Fruit fly (Drosophila melanogaster) whole organism, embryonic: ENCODE results near the gene GAPcenA.

ENCODE experiments used
- ATbp ChIP-seq: fragments of 200-800 bp; sonication (Bioruptor generic); optimal IDR thresholded peaks from 2 replicates; lab custom pipeline; 2017; ENCODE audit warnings: missing biosample characterization, mild to moderate bottlenecking, missing genetic modification characterization, missing genetic modification reagents
- Ada2b ChIP-seq: fragments of 200-800 bp; sonication (Bioruptor generic); IDR thresholded peaks from 2 replicates; pipeline ENCODE4 v1.3.6; 2022; ENCODE audit warnings: missing biosample characterization, missing genetic modification characterization
- Atf-2 ChIP-seq: fragments of 200-800 bp; sonication (Bioruptor generic); optimal IDR thresholded peaks from 2 replicates; lab custom pipeline; 2016; ENCODE audit warnings: missing biosample characterization, missing genetic modification characterization
- Bteb2 ChIP-seq: fragments of 200-800 bp; sonication (Bioruptor generic); optimal IDR thresholded peaks from 2 replicates; lab custom pipeline; 2016; ENCODE audit warnings: missing biosample characterization, missing genetic modification characterization
- CG10274 ChIP-seq: fragments of 200-800 bp; sonication (Bioruptor generic); optimal IDR thresholded peaks from 3 replicates; lab custom pipeline; 2017; ENCODE audit warnings: missing biosample characterization, mild to moderate bottlenecking, missing genetic modification characterization
- CG12155 ChIP-seq: fragments of 200-800 bp; sonication (Bioruptor generic); optimal IDR thresholded peaks from 3 replicates; lab custom pipeline; 2016; ENCODE audit warnings: missing biosample characterization, missing genetic modification characterization
- CG13624 ChIP-seq: fragments of 200-800 bp; sonication (Bioruptor generic); optimal IDR thresholded peaks from 2 replicates; lab custom pipeline; 2016; ENCODE audit warnings: missing biosample characterization, missing genetic modification characterization
- CG13894 ChIP-seq: fragments of 200-800 bp; sonication (Bioruptor generic); optimal IDR thresholded peaks from 3 replicates; lab custom pipeline; 2018; ENCODE audit warnings: missing biosample characterization, mild to moderate bottlenecking, missing genetic modification characterization, moderate library complexity
- CG14710 ChIP-seq: fragments of 200-800 bp; sonication (Bioruptor generic); optimal IDR thresholded peaks from 3 replicates; lab custom pipeline; 2019; ENCODE audit warnings: missing biosample characterization, mild to moderate bottlenecking, missing genetic modification characterization, moderate library complexity
- CG14965 ChIP-seq: fragments of 200-800 bp; sonication (Bioruptor generic); optimal IDR thresholded peaks from 2 replicates; lab custom pipeline; 2016; ENCODE audit warnings: missing biosample characterization, missing genetic modification characterization, borderline replicate concordance
- CG15073 ChIP-seq: fragments of 200-800 bp; sonication (Bioruptor generic); optimal IDR thresholded peaks from 2 replicates; lab custom pipeline; 2016; ENCODE audit warnings: missing biosample characterization, missing genetic modification characterization
- CG15601 ChIP-seq: fragments of 200-800 bp; sonication (Bioruptor generic); optimal IDR thresholded peaks from 3 replicates; lab custom pipeline; 2019; ENCODE audit warnings: missing biosample characterization, mild to moderate bottlenecking, missing genetic modification characterization, moderate library complexity
- CG16863 ChIP-seq: fragments of 200-800 bp; sonication (Bioruptor generic); optimal IDR thresholded peaks from 3 replicates; lab custom pipeline; 2016; ENCODE audit warnings: missing biosample characterization, missing genetic modification characterization
- CG2712 ChIP-seq: fragments of 200-800 bp; optimal IDR thresholded peaks from 3 replicates; lab custom pipeline; 2019; ENCODE audit warnings: missing biosample characterization, mild to moderate bottlenecking, missing genetic modification characterization, moderate library complexity
- CG30403 ChIP-seq: fragments of 200-800 bp; sonication (Bioruptor generic); optimal IDR thresholded peaks from 3 replicates; lab custom pipeline; 2016; ENCODE audit warnings: missing biosample characterization, missing genetic modification characterization
- CG3065 ChIP-seq: fragments of 200-800 bp; sonication (Bioruptor generic); optimal IDR thresholded peaks from 2 replicates; lab custom pipeline; 2016; ENCODE audit warnings: missing biosample characterization, missing genetic modification characterization
- CG3407 ChIP-seq: fragments of 200-800 bp; sonication (Bioruptor generic); optimal IDR thresholded peaks from 2 replicates; lab custom pipeline; 2018; ENCODE audit warnings: missing biosample characterization, mild to moderate bottlenecking, missing genetic modification characterization
- CG4360 ChIP-seq: fragments of 200-800 bp; sonication (Bioruptor generic); IDR thresholded peaks from 2 replicates; pipeline ENCODE4 v1.3.6; 2022; ENCODE audit warnings: missing biosample characterization, missing genetic modification characterization
- CG43689 ChIP-seq: fragments of 200-800 bp; sonication (Bioruptor generic); IDR thresholded peaks from 2 replicates; pipeline ENCODE4 v1.3.6; 2022; ENCODE audit warnings: missing biosample characterization, missing genetic modification characterization
- CG4820 ChIP-seq: fragments of 200-800 bp; sonication (Bioruptor generic); optimal IDR thresholded peaks from 3 replicates; lab custom pipeline; 2016; ENCODE audit warnings: missing biosample characterization, missing genetic modification characterization
- CG6854 ChIP-seq: fragments of 200-800 bp; sonication (Bioruptor generic); optimal IDR thresholded peaks from 3 replicates; lab custom pipeline; 2017; ENCODE audit warnings: missing biosample characterization, mild to moderate bottlenecking, missing genetic modification characterization
- Dad ChIP-seq: fragments of 200-800 bp; sonication (Bioruptor generic); optimal IDR thresholded peaks from 3 replicates; lab custom pipeline; 2016; ENCODE audit warnings: missing biosample characterization, missing genetic modification characterization
- E2f1 ChIP-seq: fragments of 200-800 bp; sonication (Bioruptor generic); IDR thresholded peaks from 2 replicates; pipeline ENCODE4 v1.3.6; 2022; ENCODE audit warnings: missing biosample characterization, missing genetic modification characterization
- Hand ChIP-seq: fragments of 200-800 bp; sonication (Bioruptor generic); optimal IDR thresholded peaks from 2 replicates; lab custom pipeline; 2017; ENCODE audit warnings: mild to moderate bottlenecking, missing biosample characterization, missing genetic modification reagents, missing genetic modification characterization
- Lim3 ChIP-seq: fragments of 200-800 bp; sonication (Bioruptor generic); IDR thresholded peaks from 2 replicates; pipeline ENCODE4 v1.3.6; 2022; ENCODE audit warnings: missing biosample characterization, missing genetic modification characterization
- MESR4 ChIP-seq: fragments of 200-800 bp; sonication (Bioruptor generic); optimal IDR thresholded peaks from 2 replicates; lab custom pipeline; 2018; ENCODE audit warnings: missing biosample characterization, mild to moderate bottlenecking, missing genetic modification characterization, moderate library complexity
- NC2β ChIP-seq: fragments of 200-800 bp; sonication (Bioruptor generic); optimal IDR thresholded peaks from 2 replicates; lab custom pipeline; 2016; ENCODE audit warnings: missing biosample characterization, missing genetic modification characterization
- Rx ChIP-seq: fragments of 200-800 bp; sonication (Bioruptor generic); IDR thresholded peaks from 2 replicates; pipeline ENCODE4 v1.3.6; 2022; ENCODE audit warnings: missing biosample characterization, missing genetic modification characterization
- Tbp ChIP-seq: fragments of >200 bp; optimal IDR thresholded peaks from 2 replicates; lab custom pipeline; 2018; ENCODE audit warnings: missing biosample characterization, missing genetic modification characterization
- amos ChIP-seq: fragments of 200-800 bp; sonication (Bioruptor generic); IDR thresholded peaks from 2 replicates; pipeline ENCODE4 v1.3.6; 2022; ENCODE audit warnings: missing biosample characterization, missing genetic modification characterization; ENCODE audit not compliant: partially characterized antibody
- ato ChIP-seq: fragments of 200-800 bp; sonication (Bioruptor generic); IDR thresholded peaks from 2 replicates; pipeline ENCODE4 v1.3.6; 2022; ENCODE audit warnings: missing biosample characterization, missing genetic modification characterization; ENCODE audit not compliant: partially characterized antibody
- bigmax ChIP-seq: fragments of 200-800 bp; sonication (Bioruptor generic); optimal IDR thresholded peaks from 2 replicates; lab custom pipeline; 2018; ENCODE audit warnings: missing biosample characterization, mild to moderate bottlenecking, missing genetic modification characterization
- cad ChIP-seq: fragments of >200 bp; optimal IDR thresholded peaks from 2 replicates; lab custom pipeline; 2017; ENCODE audit warnings: missing biosample characterization, missing genetic modification characterization
- dmrt11E ChIP-seq: fragments of 200-800 bp; sonication (Bioruptor generic); optimal IDR thresholded peaks from 3 replicates; lab custom pipeline; 2018; ENCODE audit warnings: missing biosample characterization, mild to moderate bottlenecking, missing genetic modification characterization, moderate library complexity
- dmrt99B ChIP-seq: fragments of 200-800 bp; sonication (Bioruptor generic); optimal IDR thresholded peaks from 2 replicates; lab custom pipeline; 2018; ENCODE audit warnings: missing biosample characterization, mild to moderate bottlenecking, missing genetic modification characterization, moderate library complexity
- dysf ChIP-seq: fragments of 200-800 bp; sonication (Bioruptor generic); IDR thresholded peaks from 3 replicates; pipeline ENCODE4 v1.3.6; 2022; ENCODE audit warnings: missing biosample characterization, missing genetic modification characterization
- jing ChIP-seq: fragments of 200-800 bp; sonication (Bioruptor generic); optimal IDR thresholded peaks from 2 replicates; lab custom pipeline; 2018; ENCODE audit warnings: missing biosample characterization, mild to moderate bottlenecking, missing genetic modification characterization
- lov ChIP-seq, 2 experiments: fragments of 200-800 bp in 1 of 2; fragments of >200 bp in 1 of 2; sonication (Bioruptor generic) in 1 of 2; IDR thresholded peaks in 1 of 2; optimal IDR thresholded peaks in 1 of 2; 2 replicates in 1 of 2; 3 replicates in 1 of 2; pipeline versions ENCODE4 v1.3.6 to Lab custom; 2017 to 2022; ENCODE audit warnings: missing biosample characterization in 1 of 2, missing genetic modification characterization in 1 of 2
- nerfin-1 ChIP-seq: fragments of 200-800 bp; sonication (Bioruptor generic); optimal IDR thresholded peaks from 3 replicates; lab custom pipeline; 2019; ENCODE audit warnings: missing biosample characterization, mild to moderate bottlenecking, missing genetic modification characterization, moderate library complexity
- nerfin-2 ChIP-seq: fragments of 200-800 bp; sonication (Bioruptor generic); IDR thresholded peaks from 2 replicates; pipeline ENCODE4 v1.3.6; 2022; ENCODE audit warnings: missing biosample characterization, missing genetic modification characterization; ENCODE audit not compliant: partially characterized antibody
- org-1 ChIP-seq: fragments of 200-800 bp; sonication (Bioruptor generic); optimal IDR thresholded peaks from 2 replicates; lab custom pipeline; 2017; ENCODE audit warnings: missing biosample characterization, missing genetic modification characterization
- peb ChIP-seq: fragments of 200-800 bp; sonication (Bioruptor generic); IDR thresholded peaks from 2 replicates; pipeline ENCODE4 v1.3.6; 2022; ENCODE audit warnings: missing biosample characterization, missing genetic modification characterization
- pzg ChIP-seq: fragments of 200-800 bp; sonication (Bioruptor generic); optimal IDR thresholded peaks from 3 replicates; lab custom pipeline; 2018; ENCODE audit warnings: missing biosample characterization, mild to moderate bottlenecking, missing genetic modification characterization, moderate library complexity
- tio ChIP-seq: fragments of 200-800 bp; sonication (Bioruptor generic); optimal IDR thresholded peaks from 2 replicates; lab custom pipeline; 2017; ENCODE audit warnings: missing biosample characterization, missing genetic modification characterization, inconsistent platforms
- vfl ChIP-seq: fragments of 200-800 bp; sonication (Bioruptor generic); optimal IDR thresholded peaks from 2 replicates; lab custom pipeline; 2016; ENCODE audit warnings: missing biosample characterization, missing genetic modification characterization
- wdn ChIP-seq: fragments of 200-800 bp; sonication (Bioruptor generic); IDR thresholded peaks from 2 replicates; pipeline ENCODE4 v1.3.6; 2022; ENCODE audit warnings: missing biosample characterization, missing genetic modification characterization
- zen ChIP-seq: fragments of 200-800 bp; sonication (Bioruptor generic); optimal IDR thresholded peaks from 3 replicates; lab custom pipeline; 2018; ENCODE audit warnings: missing biosample characterization, mild to moderate bottlenecking, missing genetic modification characterization, moderate library complexity
- zen2 ChIP-seq: fragments of 200-800 bp; sonication (Bioruptor generic); IDR thresholded peaks from 3 replicates; pipeline ENCODE4 v1.3.6; 2022; ENCODE audit warnings: missing biosample characterization, missing genetic modification characterization; ENCODE audit not compliant: partially characterized antibody

The GAPcenA gene

DNA sequence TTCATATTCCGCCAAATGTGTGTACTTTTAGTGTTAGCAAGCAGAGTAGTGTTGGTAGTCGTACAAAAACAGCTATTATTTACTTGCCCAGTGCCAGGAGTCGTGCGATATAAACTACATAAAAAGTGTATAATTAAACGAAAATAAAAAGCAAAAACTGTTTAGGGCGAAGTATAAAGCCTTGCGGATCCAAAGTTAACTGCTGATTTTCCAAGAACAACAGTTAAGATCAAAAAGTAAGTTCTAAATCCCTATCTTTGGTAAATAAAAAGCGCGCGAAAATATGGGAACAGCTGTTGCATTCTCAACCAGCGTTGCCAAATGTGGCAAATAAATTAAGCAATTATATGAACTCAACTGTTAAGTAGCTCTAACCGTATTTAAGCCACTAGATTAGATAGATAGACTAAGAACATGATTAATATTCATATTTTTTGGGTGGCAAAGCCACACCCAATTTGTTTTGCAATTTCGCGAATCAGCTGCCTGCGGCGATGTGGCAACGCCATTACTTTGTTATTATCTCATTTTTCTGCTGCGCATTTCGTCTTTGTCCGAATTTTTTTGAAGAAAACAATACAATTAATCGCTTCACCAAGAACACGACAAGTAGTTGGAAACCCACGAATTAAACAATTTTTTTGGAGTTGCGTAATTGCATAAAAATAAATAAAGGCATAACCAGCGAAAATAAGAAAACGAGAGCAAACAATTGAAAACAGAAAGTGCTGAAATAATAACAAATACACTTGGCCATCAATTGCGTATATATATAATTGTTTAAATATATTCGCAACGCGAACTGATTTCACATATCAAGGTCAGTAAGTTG lies 5.9 kb upstream of the GAPcenA start, which contains the start of the genes Prim1 and CG7083 (continued):
- TF ChIP-seq zen2 (GFP tag; lab: Robert Waterston, UW) (no peak), jing (GFP tag; lab: Kevin White, UChicago) (no peak), cad (GFP tag; lab: Kevin White, UChicago) (no peak), Ada2b (GFP tag; lab: Robert Waterston, UW) (peak; percentile 48; the same call in 1 of the 2 replicates), CG10274 (no peak), Lim3 (no peak), CG4360 (GFP tag; lab: Robert Waterston, UW) (no peak), CG3065 (GFP tag; lab: Kevin White, UChicago) (no peak), nerfin-2 (GFP tag; lab: Robert Waterston, UW) (no peak), org-1 (GFP tag; lab: Kevin White, UChicago) (no peak), dmrt11E (tag; lab: Kevin White, UChicago) (peak; percentile 47), CG13894 (tag; lab: Kevin White, UChicago) (no peak), lov (optimal IDR thresholded peaks at IDR 0.05; lab: Kevin White, UChicago) (no peak), lov (GFP tag; IDR thresholded peaks at IDR 0.05; lab: Robert Waterston, UW) (no peak), Bteb2 (GFP tag; lab: Kevin White, UChicago) (peak; percentile 51), dmrt99B (tag; lab: Kevin White, UChicago) (no peak), Atf-2 (GFP tag; lab: Kevin White, UChicago) (peak; percentile 52), CG3407 (GFP tag; lab: Kevin White, UChicago) (no peak), CG15601 (tag; lab: Kevin White, UChicago) (peak; percentile 34), zen (tag; lab: Kevin White, UChicago) (peak; percentile 63), NC2β (GFP tag; lab: Kevin White, UChicago) (peak; percentile 46), CG15073 (GFP tag; lab: Kevin White, UChicago) (no peak), Dad (GFP tag; lab: Kevin White, UChicago) (peak; percentile 31), CG2712 (tag; lab: Kevin White, UChicago) (peak; percentile 55), Hand (GFP tag; lab: Kevin White, UChicago) (no peak), dysf (no peak), vfl (GFP tag; lab: Kevin White, UChicago) (peak; percentile 41), wdn (GFP tag; lab: Robert Waterston, UW) (peak; percentile 37; the same call in 1 of the 2 replicates), pzg (GFP tag; lab: Kevin White, UChicago) (peak; percentile 63), MESR4 (GFP tag; lab: Kevin White, UChicago) (peak; percentile 54), CG43689 (GFP tag; lab: Robert Waterston, UW) (no peak), bigmax (GFP tag; lab: Kevin White, UChicago) (no peak), CG30403 (peak; percentile 68), CG16863 (peak; percentile 46), nerfin-1 (tag; lab: Kevin White, UChicago) (peak; percentile 46), amos (GFP tag; lab: Robert Waterston, UW) (peak; percentile 13; the same call in 1 of the 2 replicates), CG14965 (GFP tag; lab: Kevin White, UChicago) (no peak), CG14710 (tag; lab: Kevin White, UChicago) (peak; percentile 78), ato (GFP tag; lab: Robert Waterston, UW) (no peak), CG12155 (peak; percentile 48), CG4820 (peak; percentile 23), ATbp (GFP tag; lab: Kevin White, UChicago) (peak; percentile 11), E2f1 (GFP tag; lab: Robert Waterston, UW) (peak; percentile 85), CG13624 (GFP tag; lab: Kevin White, UChicago) (peak; percentile 97), CG6854 (no peak), Rx (no peak), tio (GFP tag; lab: Kevin White, UChicago) (no peak), Tbp (GFP tag; lab: Kevin White, UChicago) (no peak), peb (GFP tag; lab: Robert Waterston, UW) (no peak)
